Fruit fly (Drosophila melanogaster): Measurements from ENCODE around the gene CG4887.

Gene CG4887

DNA sequence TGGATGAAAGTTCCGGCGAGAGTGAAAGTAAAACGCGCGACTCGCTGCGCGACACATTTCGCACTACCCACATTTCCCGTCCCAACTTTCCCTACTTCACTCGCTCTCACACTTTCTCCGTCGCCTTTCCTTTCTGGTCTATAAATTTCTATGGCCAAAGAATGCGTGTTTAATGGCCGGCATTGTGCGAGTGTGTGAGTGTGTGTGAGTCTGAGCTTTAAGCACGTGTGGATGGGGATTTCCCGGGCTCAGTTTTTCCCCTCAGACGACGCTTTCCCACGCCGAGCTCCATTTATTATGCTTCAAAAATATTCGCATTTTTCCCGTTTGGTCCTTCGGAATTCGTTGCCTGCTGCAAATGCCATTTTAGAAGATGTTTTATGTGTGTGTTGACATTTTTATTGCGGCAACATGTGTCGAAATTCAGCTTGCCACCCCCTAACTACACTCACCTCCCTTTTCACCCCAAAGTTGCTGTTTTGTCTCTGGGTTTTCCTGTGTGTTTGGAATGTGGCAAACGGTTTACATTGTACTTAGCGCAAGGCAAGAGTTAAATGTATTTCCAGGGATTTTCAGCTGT is 44.3 kb downstream of the CG4887 start:
- TF ChIP-seq abd-A (tag; optimal IDR thresholded peaks at IDR 0.05) = peak; percentile 87
- TF ChIP-seq gem (tag; optimal IDR thresholded peaks at IDR 0.05) = no peak
- 0 out of 2 replicates have a peak, but pooled peaks have one; percentile 22 for TF ChIP-seq crol (GFP tag; IDR thresholded peaks at IDR 0.05)
- no peak for TF ChIP-seq CG11085 (GFP tag; IDR thresholded peaks at IDR 0.05)
- TF ChIP-seq sd (tag; optimal IDR thresholded peaks at IDR 0.05) = peak; percentile 60
- no peak for TF ChIP-seq shn (GFP tag; optimal IDR thresholded peaks at IDR 0.05)
- peak; percentile 86 for TF ChIP-seq nerfin-1 (tag; optimal IDR thresholded peaks at IDR 0.05)
- no peak for TF ChIP-seq exex (tag; optimal IDR thresholded peaks at IDR 0.05)

DNA sequence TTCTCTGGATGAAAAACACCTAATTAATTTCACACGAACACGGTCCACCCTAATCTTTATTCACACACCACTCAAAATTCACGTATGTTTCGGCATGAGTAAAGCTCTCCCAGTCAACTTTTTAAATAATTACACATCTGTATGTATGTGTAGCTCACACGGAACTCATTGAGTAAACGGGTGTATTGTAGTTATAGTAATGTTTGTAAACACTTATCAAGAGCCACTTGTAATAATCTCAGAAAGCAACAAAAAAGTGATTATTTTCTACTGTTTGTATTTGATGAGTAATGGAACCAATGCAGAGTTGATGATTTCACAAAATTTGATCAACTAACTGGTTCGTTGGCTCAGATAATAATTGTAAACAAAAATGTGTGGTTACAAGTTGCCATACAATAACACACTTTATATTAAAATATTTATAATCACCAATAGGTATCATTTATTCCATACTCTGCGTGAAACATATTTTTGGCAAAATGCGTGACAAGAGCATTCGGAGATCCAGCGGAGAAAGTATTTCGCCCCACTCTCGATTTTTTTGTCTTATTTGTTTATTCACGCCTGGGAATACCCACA is 45.2 kb downstream of the CG4887 start:
- TF ChIP-seq CG7839 (tag; optimal IDR thresholded peaks at IDR 0.05) (peak; percentile 40), CG1603 (tag; optimal IDR thresholded peaks at IDR 0.05) (peak; percentile 60), eve (GFP tag; optimal IDR thresholded peaks at IDR 0.05) (peak in 1 of 2 experiments; percentile 44), CG2120 (GFP tag; optimal IDR thresholded peaks at IDR 0.05) (peak; percentile 65), CG9437 (GFP tag; optimal IDR thresholded peaks at IDR 0.05) (peak; percentile 31), Atf6 (GFP tag; IDR thresholded peaks at IDR 0.05) (peak; percentile 60; the same call in 1 of the 2 replicates), Optix (GFP tag; IDR thresholded peaks at IDR 0.05) (0 out of 3 replicates have a peak, but pooled peaks have one; percentile 38), CG15269 (tag; optimal IDR thresholded peaks at IDR 0.05) (peak; percentile 48), CG4404 (GFP tag; IDR thresholded peaks at IDR 0.05) (no peak), ci (GFP tag; IDR thresholded peaks at IDR 0.05) (peak; percentile 82), ssp (GFP tag; IDR thresholded peaks at IDR 0.05) (no peak), bsh (GFP tag; optimal IDR thresholded peaks at IDR 0.05) (no peak), otp (GFP tag; IDR thresholded peaks at IDR 0.05) (0 out of 3 replicates have a peak, but pooled peaks have one; percentile 30), row (GFP tag; IDR thresholded peaks at IDR 0.05) (peak; percentile 82), dysf (GFP tag; IDR thresholded peaks at IDR 0.05) (peak; percentile 9; the same call in 1 of the 3 replicates), Sox102F (GFP tag; optimal IDR thresholded peaks at IDR 0.05) (peak; percentile 83), CG8924 (tag; optimal IDR thresholded peaks at IDR 0.05) (peak; percentile 38), tgo (GFP tag; IDR thresholded peaks at IDR 0.05) (peak; percentile 24; the same call in 1 of the 3 replicates), tio (GFP tag; optimal IDR thresholded peaks at IDR 0.05) (peak; percentile 62), CG4282 (GFP tag; optimal IDR thresholded peaks at IDR 0.05) (no peak), Dek (tag; optimal IDR thresholded peaks at IDR 0.05) (peak; percentile 5), CG11695 (GFP tag; IDR thresholded peaks at IDR 0.05) (0 out of 3 replicates have a peak, but pooled peaks have one; percentile 27), Hr3 (GFP tag; optimal IDR thresholded peaks at IDR 0.05) (peak; percentile 3), CG14014 (GFP tag; IDR thresholded peaks at IDR 0.05) (peak; percentile 40; the same call in 1 of the 2 replicates), slbo (GFP tag; IDR thresholded peaks at IDR 0.05) (peak; percentile 73), CG12391 (tag; optimal IDR thresholded peaks at IDR 0.05) (peak; percentile 52), CG18262 (tag; optimal IDR thresholded peaks at IDR 0.05) (no peak), lilli (GFP tag; optimal IDR thresholded peaks at IDR 0.05) (no peak), CG9932 (GFP tag; IDR thresholded peaks at IDR 0.05) (peak; percentile 24), nau (GFP tag; optimal IDR thresholded peaks at IDR 0.05) (no peak), CG5953 (GFP tag; IDR thresholded peaks at IDR 0.05) (peak; percentile 56; the same call in 1 of the 2 replicates), Sox100B (GFP tag; optimal IDR thresholded peaks at IDR 0.05) (no peak), seq (GFP tag; IDR thresholded peaks at IDR 0.05) (peak; percentile 27; the same call in 1 of the 2 replicates), CG14050 (GFP tag; IDR thresholded peaks at IDR 0.05) (0 out of 3 replicates have a peak, but pooled peaks have one; percentile 10), cg (GFP tag; optimal IDR thresholded peaks at IDR 0.05) (peak; percentile 50), Hmr (GFP tag; optimal IDR thresholded peaks at IDR 0.05) (peak; percentile 42), Rfx (GFP tag; IDR thresholded peaks at IDR 0.05) (peak; percentile 47), E2f2 (GFP tag; IDR thresholded peaks at IDR 0.05) (peak; percentile 35; the same call in 1 of the 2 replicates), CG1602 (GFP tag; optimal IDR thresholded peaks at IDR 0.05) (peak; percentile 15), br (optimal IDR thresholded peaks at IDR 0.05) (no peak)
